Worm (Caenorhabditis elegans): ENCODE data around the gene F52H2.3.
A peak's percentile ranks its signal among the peaks of the same experiment; 100 is the strongest.

Gene F52H2.3

ce11 chrX:2516949-2517696 lies 23.7 kb downstream of the F52H2.3 start:
- TF ChIP-seq Y53G8AR.9 (GFP tag; conservative IDR thresholded peaks at IDR 0.05) (no peak), egrh-3 (GFP tag; IDR thresholded peaks at IDR 0.05) (peak; percentile 65; the same call in 1 of the 2 replicates)

ce11 chrX:2515224-2515623 lies 25.6 kb downstream of the F52H2.3 start, which contains the start of gene syg-1:
Gene syg-1, minus strand, starts transcription at chrX:2515324.
- no peak for TF ChIP-seq lir-1 (GFP tag; conservative IDR thresholded peaks at IDR 0.05)

- TF ChIP-seq zfh-2 (GFP tag; conservative IDR thresholded peaks at IDR 0.05): 0 out of 2 replicates have a peak, but pooled peaks have one; percentile 40
- TF ChIP-seq unc-130 (GFP tag; optimal IDR thresholded peaks at IDR 0.05): no peak
Observed at ce11 chrX:2513667-2514198, 27.1 kb downstream of the F52H2.3 start.

ce11 chrX:2508449-2508848 lies 32.4 kb downstream of the F52H2.3 start, which contains the start of gene K02E10.7:
Gene K02E10.7, minus strand, starts transcription at chrX:2508549.
- no peak for TF ChIP-seq tlf-1 (GFP tag; optimal IDR thresholded peaks at IDR 0.05)

ce11 chrX:2506738-2507137 lies 34.1 kb downstream of the F52H2.3 start:
- TF ChIP-seq ztf-3 (GFP tag; optimal IDR thresholded peaks at IDR 0.05) (no peak), lsy-27 (tag; optimal IDR thresholded peaks at IDR 0.05; ENCODE audit: borderline replicate concordance, insufficient read depth) (no peak), hlh-26 (GFP tag; conservative IDR thresholded peaks at IDR 0.05) (no peak), tbx-9 (tag; optimal IDR thresholded peaks at IDR 0.05; ENCODE audit: borderline replicate concordance) (no peak), B0035.1 (tag; optimal IDR thresholded peaks at IDR 0.05) (no peak), mcd-1 (GFP tag; IDR thresholded peaks at IDR 0.05) (no peak), ceh-40 (GFP tag; IDR thresholded peaks at IDR 0.05) (no peak), Y95B8A.8 (GFP tag; IDR thresholded peaks at IDR 0.05) (no peak), nfyb-1 (GFP tag; IDR thresholded peaks at IDR 0.05) (no peak), zim-3 (tag; optimal IDR thresholded peaks at IDR 0.05) (no peak), lsl-1 (GFP tag; optimal IDR thresholded peaks at IDR 0.05) (no peak), Y56A3A.18 (GFP tag; IDR thresholded peaks at IDR 0.05) (no peak), ceh-100 (GFP tag; IDR thresholded peaks at IDR 0.05) (no peak)

ce11 chrX:2497816-2498215 lies 43.0 kb downstream of the F52H2.3 start:
- TF ChIP-seq him-1 (tag; optimal IDR thresholded peaks at IDR 0.05): no peak
- TF ChIP-seq F23B12.7 (tag; optimal IDR thresholded peaks at IDR 0.05; ENCODE audit: insufficient read depth): no peak
- no peak for TF ChIP-seq lin-26 (GFP tag; IDR thresholded peaks at IDR 0.05)
- TF ChIP-seq snpc-4 (GFP tag; optimal IDR thresholded peaks at IDR 0.05): no peak
- no peak for TF ChIP-seq snpc-4 (tag; optimal IDR thresholded peaks at IDR 0.05)
- TF ChIP-seq F57A8.1 (GFP tag; optimal IDR thresholded peaks at IDR 0.05): no peak
- no peak for TF ChIP-seq aptf-2 (GFP tag; conservative IDR thresholded peaks at IDR 0.05)
- no peak for TF ChIP-seq pbrm-1 (GFP tag; IDR thresholded peaks at IDR 0.05)
- TF ChIP-seq F52B5.7 (tag; optimal IDR thresholded peaks at IDR 0.05): no peak
- no peak for TF ChIP-seq ceh-58 (GFP tag; IDR thresholded peaks at IDR 0.05)
- no peak for TF ChIP-seq ceh-40 (GFP tag; IDR thresholded peaks at IDR 0.05)
- no peak for TF ChIP-seq ztf-3 (GFP tag; optimal IDR thresholded peaks at IDR 0.05)
- TF ChIP-seq T07F8.4 (tag; optimal IDR thresholded peaks at IDR 0.05): no peak
- TF ChIP-seq ama-1 (optimal IDR thresholded peaks at IDR 0.05): no peak
- no peak for TF ChIP-seq ama-1 (GFP tag; optimal IDR thresholded peaks at IDR 0.05)
- no peak for TF ChIP-seq snpc-1.1 (tag; optimal IDR thresholded peaks at IDR 0.05; ENCODE audit: insufficient read depth)
- TF ChIP-seq unc-62 (GFP tag; optimal IDR thresholded peaks at IDR 0.05): no peak
- no peak for TF ChIP-seq athp-1 (tag; optimal IDR thresholded peaks at IDR 0.05)
